Worm (Caenorhabditis elegans) whole organism, midembryonic: ENCODE results near the gene nhr-255.

ENCODE experiments used
- T22C8.4 ChIP-seq: fragments of 200-800 bp; sonication (Bioruptor generic); IDR thresholded peaks from 2 replicates; pipeline ENCODE4 v1.3.6; 2022; ENCODE audit warnings: missing genetic modification characterization, missing compliant biosample characterization
- cog-1 ChIP-seq: sonication (generic microtip); optimal IDR thresholded peaks from 2 replicates; lab custom pipeline; 2016; ENCODE audit warnings: missing genetic modification characterization, missing compliant biosample characterization
- flt-1 ChIP-seq: fragments of 200-800 bp; sonication (Bioruptor generic); IDR thresholded peaks from 2 replicates; pipeline ENCODE4 v1.3.6; 2022; ENCODE audit warnings: missing genetic modification characterization, missing compliant biosample characterization
- klf-2 ChIP-seq: fragments of 200-800 bp; sonication (Bioruptor generic); conservative IDR thresholded peaks from 2 replicates; pipeline ENCODE4 v1.3.6; 2022; ENCODE audit warnings: missing genetic modification reagents, missing genetic modification characterization, missing compliant biosample characterization
- med-1 ChIP-seq: sonication (generic microtip); optimal IDR thresholded peaks from 2 replicates; lab custom pipeline; 2017; ENCODE audit warnings: missing genetic modification characterization, mild to moderate bottlenecking, missing compliant biosample characterization, antibody characterized with exemption, missing genetic modification reagents; ENCODE audit not compliant: insufficient read depth
- ref-1 ChIP-seq: fragments of 200-800 bp; sonication (Bioruptor generic); conservative IDR thresholded peaks from 2 replicates; pipeline ENCODE4 v1.3.6; 2022; ENCODE audit warnings: missing genetic modification reagents, missing genetic modification characterization, missing compliant biosample characterization
- tab-1 ChIP-seq: fragments of 200-800 bp; sonication (Bioruptor generic); IDR thresholded peaks from 2 replicates; pipeline ENCODE4 v1.3.6; 2022; ENCODE audit warnings: missing genetic modification characterization, missing compliant biosample characterization
- ztf-23 ChIP-seq: fragments of 200-800 bp; sonication (Bioruptor generic); IDR thresholded peaks from 2 replicates; pipeline ENCODE4 v1.3.6; 2022; ENCODE audit warnings: missing genetic modification reagents, missing genetic modification characterization, missing compliant biosample characterization
- ztf-29 ChIP-seq: fragments of 200-800 bp; sonication (Bioruptor generic); IDR thresholded peaks from 2 replicates; pipeline ENCODE4 v1.3.6; 2022; ENCODE audit warnings: missing genetic modification reagents, missing genetic modification characterization, missing compliant biosample characterization

nhr-255 gene

ce11 chrX:15742310-15742709 lies at the start of gene nhr-255:
Gene nhr-255 (plus strand): TSS chrX:15742610.
- TF ChIP-seq tab-1 (GFP tag; lab: Robert Waterston, UW), result no peak
- TF ChIP-seq klf-2 (GFP tag; lab: Robert Waterston, UW), result no peak
- TF ChIP-seq cog-1 (tag; lab: Kevin White, UChicago), result no peak
- TF ChIP-seq T22C8.4 (GFP tag; lab: Robert Waterston, UW), result no peak
- no peak for TF ChIP-seq ztf-29 (GFP tag; lab: Robert Waterston, UW)
- no peak for TF ChIP-seq flt-1 (GFP tag; lab: Robert Waterston, UW)
- TF ChIP-seq ztf-23 (GFP tag; lab: Robert Waterston, UW), result no peak
- no peak for TF ChIP-seq ref-1 (GFP tag; lab: Robert Waterston, UW)
- no peak for TF ChIP-seq med-1 (GFP tag; lab: Kevin White, UChicago)

- no peak for TF ChIP-seq ztf-23 (GFP tag; lab: Robert Waterston, UW)
- no peak for TF ChIP-seq ref-1 (GFP tag; lab: Robert Waterston, UW)
- TF ChIP-seq klf-2 (GFP tag; lab: Robert Waterston, UW), result no peak
- TF ChIP-seq ztf-29 (GFP tag; lab: Robert Waterston, UW), result no peak
- no peak for TF ChIP-seq flt-1 (GFP tag; lab: Robert Waterston, UW)
- TF ChIP-seq T22C8.4 (GFP tag; lab: Robert Waterston, UW), result no peak
- no peak for TF ChIP-seq tab-1 (GFP tag; lab: Robert Waterston, UW)
Measured at ce11 chrX:15693466-15693865, 48.9 kb upstream of the nhr-255 start.

- no peak for TF ChIP-seq flt-1 (GFP tag; lab: Robert Waterston, UW)
- TF ChIP-seq ref-1 (GFP tag; lab: Robert Waterston, UW), result no peak
- no peak for TF ChIP-seq med-1 (GFP tag; lab: Kevin White, UChicago)
- no peak for TF ChIP-seq T22C8.4 (GFP tag; lab: Robert Waterston, UW)
- TF ChIP-seq ztf-23 (GFP tag; lab: Robert Waterston, UW), result no peak
- TF ChIP-seq klf-2 (GFP tag; lab: Robert Waterston, UW), result no peak
- TF ChIP-seq cog-1 (tag; lab: Kevin White, UChicago), result no peak
- TF ChIP-seq tab-1 (GFP tag; lab: Robert Waterston, UW), result no peak
- no peak for TF ChIP-seq ztf-29 (GFP tag; lab: Robert Waterston, UW)
Measured at ce11 chrX:15696400-15696799, 46.0 kb upstream of the nhr-255 start, which contains the start of gene ZK662.2. Gene ZK662.2 (plus strand): TSS chrX:15696700.

DNA sequence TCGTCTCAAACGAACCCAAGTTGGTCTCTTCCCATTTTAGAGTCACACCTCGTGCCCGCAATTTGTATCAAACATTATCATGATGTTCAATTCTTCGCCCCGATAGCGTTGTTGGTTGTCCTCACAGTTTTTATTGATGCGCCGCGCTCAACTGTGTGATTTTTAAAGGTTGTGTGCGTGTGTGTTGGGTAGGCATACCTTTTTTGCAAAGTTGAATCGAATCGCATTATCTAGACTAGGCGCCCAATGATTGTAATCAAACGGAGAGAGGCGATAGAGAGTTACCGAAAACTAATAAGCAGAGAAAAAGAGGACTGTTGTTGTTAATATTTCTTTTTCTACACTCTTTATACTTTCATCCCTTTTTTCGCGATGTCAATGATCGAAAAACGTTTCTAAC lies 42.2 kb upstream of the nhr-255 start:
- TF ChIP-seq flt-1 (GFP tag; lab: Robert Waterston, UW), result no peak
- TF ChIP-seq ztf-23 (GFP tag; lab: Robert Waterston, UW), result no peak

DNA sequence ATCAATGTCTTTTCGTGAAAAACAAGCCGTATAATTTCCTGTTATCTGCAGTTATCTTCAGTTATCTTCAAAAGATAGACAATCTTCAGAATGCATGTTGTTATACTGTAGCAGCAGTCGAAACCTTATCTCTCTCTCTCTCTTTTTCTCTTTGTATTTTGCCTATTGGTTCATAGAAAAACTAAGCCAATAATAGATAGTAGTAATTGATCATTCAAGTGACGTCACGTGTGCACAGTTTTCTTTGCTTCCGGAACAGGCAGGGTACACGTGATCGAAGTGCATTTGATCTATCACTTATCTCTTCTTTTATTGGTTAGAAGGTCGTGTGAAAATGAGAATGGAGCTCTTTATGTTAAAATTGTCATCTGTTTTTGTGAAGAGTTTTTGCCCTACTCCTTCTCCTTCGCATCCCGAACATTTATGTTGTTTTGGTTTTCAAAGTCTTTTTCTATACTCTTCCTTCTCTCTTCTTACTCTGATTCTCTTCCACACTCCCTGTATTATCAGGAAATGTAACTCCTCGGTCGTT lies 37.8 kb upstream of the nhr-255 start:
- TF ChIP-seq T22C8.4 (GFP tag; lab: Robert Waterston, UW), result no peak
- no peak for TF ChIP-seq flt-1 (GFP tag; lab: Robert Waterston, UW)
- no peak for TF ChIP-seq ref-1 (GFP tag; lab: Robert Waterston, UW)
- TF ChIP-seq ztf-29 (GFP tag; lab: Robert Waterston, UW), result no peak
- no peak for TF ChIP-seq cog-1 (tag; lab: Kevin White, UChicago)
- TF ChIP-seq ztf-23 (GFP tag; lab: Robert Waterston, UW), result no peak

ce11 chrX:15706108-15706676 lies 36.2 kb upstream of the nhr-255 start:
- TF ChIP-seq ztf-23 (GFP tag; lab: Robert Waterston, UW) (no peak), ref-1 (GFP tag; lab: Robert Waterston, UW) (no peak), tab-1 (GFP tag; lab: Robert Waterston, UW) (no peak), ztf-29 (GFP tag; lab: Robert Waterston, UW) (no peak), med-1 (GFP tag; lab: Kevin White, UChicago) (no peak), flt-1 (GFP tag; lab: Robert Waterston, UW) (no peak), cog-1 (tag; lab: Kevin White, UChicago) (no peak), klf-2 (GFP tag; lab: Robert Waterston, UW) (no peak), T22C8.4 (GFP tag; lab: Robert Waterston, UW) (no peak)

DNA sequence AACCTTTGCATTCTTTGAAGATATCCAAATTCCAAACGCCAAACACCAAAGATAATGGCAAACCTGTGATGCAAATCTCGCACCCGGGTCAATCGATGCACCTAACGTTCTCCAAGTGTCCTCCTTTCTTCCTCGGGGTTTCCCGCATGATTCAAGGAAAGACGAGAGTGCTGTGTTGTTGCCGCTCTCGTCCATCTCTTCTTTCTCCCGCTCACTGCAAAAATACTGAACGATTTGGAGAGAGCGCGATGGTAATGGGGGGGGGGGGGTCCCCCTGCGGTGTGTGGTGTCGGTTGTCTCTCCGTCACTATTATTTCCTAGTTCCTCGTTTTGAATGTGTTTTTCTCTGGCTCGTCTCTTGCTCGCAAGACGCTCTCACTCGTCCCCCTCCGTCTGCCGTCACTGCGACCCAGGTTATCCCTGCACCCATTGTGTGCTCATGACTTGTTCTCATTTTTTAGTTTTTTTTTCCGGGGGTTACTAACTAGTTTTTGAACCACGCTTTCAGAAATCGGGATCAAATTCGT lies 35.0 kb upstream of the nhr-255 start:
- TF ChIP-seq ztf-23 (GFP tag; lab: Robert Waterston, UW) (no peak), tab-1 (GFP tag; lab: Robert Waterston, UW) (peak; percentile 75), flt-1 (GFP tag; lab: Robert Waterston, UW) (peak; percentile 79; the same call in 1 of the 2 replicates), cog-1 (tag; lab: Kevin White, UChicago) (peak; percentile 79)

DNA sequence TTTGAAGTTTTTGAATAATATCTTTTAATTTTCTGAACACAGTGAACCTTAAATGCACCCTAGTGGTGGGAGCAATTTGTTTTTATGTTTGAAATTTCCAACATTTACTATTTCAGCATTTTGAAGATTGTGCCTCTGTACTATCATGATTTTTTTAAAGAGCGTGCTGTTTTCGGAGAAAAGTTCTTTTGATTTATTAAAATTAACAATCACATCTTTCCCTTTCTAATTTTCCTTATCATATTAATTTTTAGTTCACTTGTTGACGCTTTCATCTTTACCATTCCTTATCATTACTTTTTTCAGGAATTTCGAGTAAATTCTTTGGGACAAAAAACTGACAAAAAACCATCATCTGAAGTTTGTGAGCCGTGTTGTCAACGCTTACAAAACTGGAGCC lies 34.5 kb upstream of the nhr-255 start, which contains the start of gene nhr-48:
Gene nhr-48 (plus strand): TSS at position 301 of the 400 bp plus-strand sequence.
- no peak for TF ChIP-seq ztf-23 (GFP tag; lab: Robert Waterston, UW)
- no peak for TF ChIP-seq ztf-29 (GFP tag; lab: Robert Waterston, UW)
- TF ChIP-seq ref-1 (GFP tag; lab: Robert Waterston, UW), result no peak
- no peak for TF ChIP-seq cog-1 (tag; lab: Kevin White, UChicago)
- no peak for TF ChIP-seq T22C8.4 (GFP tag; lab: Robert Waterston, UW)
- TF ChIP-seq flt-1 (GFP tag; lab: Robert Waterston, UW), result no peak
- no peak for TF ChIP-seq klf-2 (GFP tag; lab: Robert Waterston, UW)
- TF ChIP-seq med-1 (GFP tag; lab: Kevin White, UChicago), result no peak
- no peak for TF ChIP-seq tab-1 (GFP tag; lab: Robert Waterston, UW)

DNA sequence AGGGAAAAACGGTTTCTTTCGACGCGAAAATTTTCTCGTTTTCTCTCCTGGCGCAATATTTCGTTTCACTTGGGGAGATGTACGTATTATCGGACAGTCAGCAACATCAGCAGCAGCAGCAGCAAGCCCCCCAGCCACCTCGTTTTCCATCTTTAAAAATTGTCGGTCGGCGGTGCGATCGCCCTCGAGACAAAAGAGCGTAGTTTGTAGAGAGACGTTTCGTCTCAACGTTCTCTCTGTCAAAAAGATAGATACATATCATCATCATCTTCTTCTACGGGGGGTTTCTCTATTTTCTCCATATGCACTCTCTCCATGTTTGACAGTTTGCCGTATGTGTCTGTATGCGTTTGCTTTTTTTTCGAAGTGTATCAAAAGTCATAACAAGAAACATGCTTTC lies 32.8 kb upstream of the nhr-255 start:
- TF ChIP-seq tab-1 (GFP tag; lab: Robert Waterston, UW), result no peak
- no peak for TF ChIP-seq cog-1 (tag; lab: Kevin White, UChicago)
- no peak for TF ChIP-seq flt-1 (GFP tag; lab: Robert Waterston, UW)
- no peak for TF ChIP-seq med-1 (GFP tag; lab: Kevin White, UChicago)
- TF ChIP-seq ztf-29 (GFP tag; lab: Robert Waterston, UW), result no peak
- no peak for TF ChIP-seq klf-2 (GFP tag; lab: Robert Waterston, UW)
- no peak for TF ChIP-seq T22C8.4 (GFP tag; lab: Robert Waterston, UW)
- TF ChIP-seq ztf-23 (GFP tag; lab: Robert Waterston, UW), result no peak
- no peak for TF ChIP-seq ref-1 (GFP tag; lab: Robert Waterston, UW)
